Fruit fly (Drosophila melanogaster) ovary, adult (tissue): ENCODE results near the gene robl37BC.

Experiments used
- CG17801 ChIP-seq: fragments of 200-800 bp; optimal IDR thresholded peaks from 2 replicates; lab custom pipeline; 2019; ENCODE audit warnings: missing biosample characterization, mild to moderate bottlenecking, missing genetic modification characterization, moderate library complexity; ENCODE audit not compliant: partially characterized antibody

Gene robl37BC

dm6 chr2L:19010566-19010965 is at the start of gene robl37BC:
TSS of gene robl37BC (plus strand) at chr2L:19010866.
- TF ChIP-seq CG17801: no peak

dm6 chr2L:18965367-18966213 is 45.1 kb upstream of the robl37BC start:
- no peak for TF ChIP-seq CG17801

dm6 chr2L:18966214-18966556 is 44.5 kb upstream of the robl37BC start:
- peak; percentile 79 for TF ChIP-seq CG17801

dm6 chr2L:18966844-18967243 is 43.8 kb upstream of the robl37BC start:
- peak; percentile 91 for TF ChIP-seq CG17801

dm6 chr2L:18967897-18968296 is 42.8 kb upstream of the robl37BC start:
- no peak for TF ChIP-seq CG17801

- TF ChIP-seq CG17801: peak; percentile 46
Observed at dm6 chr2L:18968370-18969105, 42.1 kb upstream of the robl37BC start, which contains the start of the genes Nak and Tango6. TSS of gene Nak (minus strand) at chr2L:18968744. TSS of gene Tango6 (plus strand) at chr2L:18969028.

dm6 chr2L:18974063-18974779 is 36.4 kb upstream of the robl37BC start, which contains the start of the genes L2HGDH and CG10431:
TSS of gene L2HGDH (minus strand) at chr2L:18974448.
TSS of gene CG10431 (plus strand) at chr2L:18974710.
- TF ChIP-seq CG17801: peak; percentile 27

dm6 chr2L:18976749-18977148 is 33.9 kb upstream of the robl37BC start:
- TF ChIP-seq CG17801: no peak

- no peak for TF ChIP-seq CG17801
Observed at dm6 chr2L:18978923-18979322, 31.7 kb upstream of the robl37BC start.

- TF ChIP-seq CG17801: no peak
Observed at dm6 chr2L:18979407-18979806, 31.3 kb upstream of the robl37BC start.

- TF ChIP-seq CG17801: no peak
Observed at dm6 chr2L:18980982-18981381, 29.7 kb upstream of the robl37BC start.

dm6 chr2L:18981484-18981883 is 29.2 kb upstream of the robl37BC start:
- TF ChIP-seq CG17801: no peak

- peak; percentile 19 for TF ChIP-seq CG17801
Observed at dm6 chr2L:18981947-18982579, 28.6 kb upstream of the robl37BC start.

- TF ChIP-seq CG17801: no peak
Observed at dm6 chr2L:18982826-18983758, 27.6 kb upstream of the robl37BC start.

- TF ChIP-seq CG17801: no peak
Observed at dm6 chr2L:18984158-18984557, 26.5 kb upstream of the robl37BC start.
